Fruit fly (Drosophila melanogaster) whole organism, prepupa: ENCODE data around the gene CG31195.

Experiments
- Blimp-1 ChIP-seq: fragments of 200-800 bp; sonication (Bioruptor generic); optimal IDR thresholded peaks from 3 replicates; lab custom pipeline; 2017; ENCODE audit warnings: missing biosample characterization, missing genetic modification characterization, mild to moderate bottlenecking, moderate library complexity, missing genetic modification reagents
- CG10631 ChIP-seq: fragments of 200-800 bp; sonication (Bioruptor generic); optimal IDR thresholded peaks from 2 replicates; lab custom pipeline; 2016; ENCODE audit warnings: missing biosample characterization, missing genetic modification characterization
- CG10669 ChIP-seq: fragments of 200-800 bp; sonication (Bioruptor generic); optimal IDR thresholded peaks from 3 replicates; lab custom pipeline; 2018; ENCODE audit warnings: missing biosample characterization, mild to moderate bottlenecking, missing genetic modification characterization, moderate library complexity
- CG11294 ChIP-seq: fragments of 200-800 bp; sonication (Bioruptor generic); IDR thresholded peaks from 2 replicates; pipeline ENCODE4 v1.3.6; 2022; ENCODE audit warnings: missing biosample characterization, missing genetic modification characterization
- CG11762 ChIP-seq: fragments of 200-800 bp; sonication (Bioruptor generic); optimal IDR thresholded peaks from 3 replicates; lab custom pipeline; 2016; ENCODE audit warnings: missing biosample characterization, missing genetic modification characterization; ENCODE audit not compliant: insufficient read depth
- CG11902 ChIP-seq: fragments of 200-800 bp; sonication (Bioruptor generic); optimal IDR thresholded peaks from 3 replicates; lab custom pipeline; 2016; ENCODE audit warnings: missing biosample characterization, missing genetic modification characterization
- CG15336 ChIP-seq: fragments of 200-800 bp; sonication (Bioruptor generic); IDR thresholded peaks from 2 replicates; pipeline ENCODE4 v1.3.6; 2022; ENCODE audit warnings: missing biosample characterization, missing genetic modification characterization
- CG1621 ChIP-seq: fragments of 200-800 bp; sonication (Bioruptor generic); optimal IDR thresholded peaks from 3 replicates; lab custom pipeline; 2018; ENCODE audit warnings: missing biosample characterization, mild to moderate bottlenecking, missing genetic modification characterization
- CG16779 ChIP-seq: fragments of 200-800 bp; sonication (Bioruptor generic); optimal IDR thresholded peaks from 3 replicates; lab custom pipeline; 2017; ENCODE audit warnings: missing biosample characterization, mild to moderate bottlenecking, missing genetic modification characterization
- CG3032 ChIP-seq: fragments of 200-800 bp; optimal IDR thresholded peaks from 2 replicates; lab custom pipeline; 2019; ENCODE audit warnings: missing biosample characterization, mild to moderate bottlenecking, missing genetic modification characterization, moderate library complexity
- CG3919 ChIP-seq: fragments of 200-800 bp; sonication (Bioruptor generic); optimal IDR thresholded peaks from 3 replicates; lab custom pipeline; 2016; ENCODE audit warnings: missing biosample characterization, missing genetic modification characterization
- CG6163 ChIP-seq: fragments of 200-800 bp; sonication (Bioruptor generic); IDR thresholded peaks from 3 replicates; pipeline ENCODE4 v1.3.6; 2022; ENCODE audit warnings: missing biosample characterization, missing genetic modification characterization
- CG6276 ChIP-seq: fragments of 200-800 bp; sonication (Bioruptor generic); optimal IDR thresholded peaks from 2 replicates; lab custom pipeline; 2017; ENCODE audit warnings: missing biosample characterization, mild to moderate bottlenecking, missing genetic modification characterization
- CG6792 ChIP-seq: fragments of 200-800 bp; sonication (Bioruptor generic); optimal IDR thresholded peaks from 3 replicates; lab custom pipeline; 2016; ENCODE audit warnings: missing biosample characterization, missing genetic modification characterization
- CG6854 ChIP-seq: fragments of 200-800 bp; sonication (Bioruptor generic); optimal IDR thresholded peaks from 2 replicates; lab custom pipeline; 2017; ENCODE audit warnings: missing biosample characterization, mild to moderate bottlenecking, missing genetic modification characterization
- CG7368 ChIP-seq: fragments of 200-800 bp; sonication (Bioruptor generic); optimal IDR thresholded peaks from 3 replicates; lab custom pipeline; 2016; ENCODE audit warnings: missing biosample characterization, missing genetic modification characterization
- CG8119 ChIP-seq: fragments of 200-800 bp; sonication (Bioruptor generic); IDR thresholded peaks from 3 replicates; pipeline ENCODE4 v1.3.6; 2022; ENCODE audit warnings: missing biosample characterization, missing genetic modification characterization
- CG8632 ChIP-seq: fragments of 200-800 bp; sonication (Bioruptor generic); optimal IDR thresholded peaks from 3 replicates; lab custom pipeline; 2016; ENCODE audit warnings: missing biosample characterization, missing genetic modification characterization
- CG9139 ChIP-seq: fragments of 200-800 bp; sonication (Bioruptor generic); optimal IDR thresholded peaks from 3 replicates; lab custom pipeline; 2017; ENCODE audit warnings: missing biosample characterization, mild to moderate bottlenecking, missing genetic modification characterization
- Eip78C ChIP-seq: fragments of 200-800 bp; sonication (Bioruptor generic); peaks from one replicate; lab custom pipeline; 2016; ENCODE audit warnings: missing biosample characterization, missing genetic modification characterization
- Eip93F ChIP-seq: fragments of 200-800 bp; sonication (Bioruptor generic); optimal IDR thresholded peaks from 2 replicates; lab custom pipeline; 2016; ENCODE audit warnings: missing biosample characterization, mild to moderate bottlenecking, missing genetic modification characterization
- Ets21C ChIP-seq: fragments of 200-800 bp; sonication (Bioruptor generic); optimal IDR thresholded peaks from 3 replicates; lab custom pipeline; 2016; ENCODE audit warnings: missing biosample characterization, missing genetic modification characterization
- Gug ChIP-seq: fragments of 200-800 bp; sonication (Bioruptor generic); IDR thresholded peaks from 2 replicates; pipeline ENCODE4 v1.3.6; 2022; ENCODE audit warnings: missing biosample characterization, missing genetic modification characterization
- Hr38 ChIP-seq: sonication (Bioruptor generic); optimal IDR thresholded peaks from 2 replicates; lab custom pipeline; 2016; ENCODE audit warnings: missing biosample characterization, missing genetic modification characterization
- Hr39 ChIP-seq: fragments of 200-800 bp; sonication (Bioruptor generic); optimal IDR thresholded peaks from 2 replicates; lab custom pipeline; 2016; ENCODE audit warnings: missing biosample characterization, missing genetic modification characterization
- Smox ChIP-seq: fragments of 200-800 bp; sonication (Bioruptor generic); optimal IDR thresholded peaks from 3 replicates; lab custom pipeline; 2016; ENCODE audit warnings: missing biosample characterization, missing genetic modification characterization
- Sox102F ChIP-seq: fragments of 200-800 bp; sonication (Bioruptor generic); optimal IDR thresholded peaks from 2 replicates; lab custom pipeline; 2016; ENCODE audit warnings: missing biosample characterization, mild to moderate bottlenecking, missing genetic modification characterization
- Sox15 ChIP-seq: fragments of 200-800 bp; sonication (Bioruptor generic); optimal IDR thresholded peaks from 3 replicates; lab custom pipeline; 2016; ENCODE audit warnings: missing biosample characterization, missing genetic modification characterization
- achi ChIP-seq: fragments of 200-800 bp; sonication (Bioruptor generic); optimal IDR thresholded peaks from 3 replicates; lab custom pipeline; 2016; ENCODE audit warnings: missing biosample characterization, missing genetic modification characterization
- cyc ChIP-seq: fragments of 200-800 bp; sonication (Bioruptor generic); optimal IDR thresholded peaks from 3 replicates; lab custom pipeline; 2016; ENCODE audit warnings: missing biosample characterization, missing genetic modification characterization
- dsx ChIP-seq: fragments of 200-800 bp; optimal IDR thresholded peaks from 3 replicates; lab custom pipeline; 2019; ENCODE audit warnings: missing biosample characterization, mild to moderate bottlenecking, missing genetic modification characterization, moderate library complexity; ENCODE audit not compliant: poor library complexity, severe bottlenecking
- fd59A ChIP-seq: fragments of 200-800 bp; sonication (Bioruptor generic); optimal IDR thresholded peaks from 2 replicates; lab custom pipeline; 2017; ENCODE audit warnings: missing biosample characterization, mild to moderate bottlenecking, missing genetic modification characterization, missing genetic modification reagents
- fd85E ChIP-seq: fragments of 200-800 bp; sonication (Bioruptor generic); optimal IDR thresholded peaks from 3 replicates; lab custom pipeline; 2016; ENCODE audit warnings: missing biosample characterization, missing genetic modification characterization
- fkh ChIP-seq: fragments of 200-800 bp; sonication (Bioruptor generic); optimal IDR thresholded peaks from 3 replicates; lab custom pipeline; 2017; ENCODE audit warnings: missing biosample characterization, mild to moderate bottlenecking, missing genetic modification characterization, moderate library complexity
- lz ChIP-seq: fragments of 200-800 bp; sonication (Bioruptor generic); optimal IDR thresholded peaks from 3 replicates; lab custom pipeline; 2016; ENCODE audit warnings: missing biosample characterization, missing genetic modification characterization
- net ChIP-seq: fragments of 200-800 bp; sonication (Bioruptor generic); optimal IDR thresholded peaks from 3 replicates; lab custom pipeline; 2016; ENCODE audit warnings: missing biosample characterization, missing genetic modification characterization
- salr ChIP-seq, 2 experiments: fragments of 200-800 bp; sonication (Bioruptor generic); optimal IDR thresholded peaks; 3 replicates each; lab custom pipeline; 2016 to 2018; ENCODE audit warnings: missing biosample characterization in 2 of 2, missing genetic modification characterization in 2 of 2, mild to moderate bottlenecking in 1 of 2
- ss ChIP-seq, 2 experiments: fragments of 200-800 bp; sonication (Bioruptor generic); optimal IDR thresholded peaks; 2 replicates in 1 of 2; 3 replicates in 1 of 2; lab custom pipeline; 2017 to 2018; ENCODE audit warnings: mild to moderate bottlenecking in 2 of 2, missing biosample characterization in 2 of 2, missing genetic modification characterization in 2 of 2, moderate library complexity in 1 of 2
- svp ChIP-seq: fragments of 200-800 bp; sonication (Bioruptor generic); peaks from one replicate; lab custom pipeline; 2016; ENCODE audit warnings: missing biosample characterization, missing genetic modification characterization
- topi ChIP-seq: fragments of 200-800 bp; sonication (Bioruptor generic); optimal IDR thresholded peaks from 3 replicates; lab custom pipeline; 2016; ENCODE audit warnings: missing biosample characterization, missing genetic modification characterization
- vri ChIP-seq: fragments of 200-800 bp; sonication (Bioruptor generic); optimal IDR thresholded peaks from 3 replicates; lab custom pipeline; 2016; ENCODE audit warnings: missing biosample characterization, mild to moderate bottlenecking, missing genetic modification characterization

The CG31195 gene

dm6 chr3R:20773174-20773573, 11.0 kb upstream of the CG31195 start (continued):
- TF ChIP-seq Smox (GFP tag; lab: Kevin White, UChicago) (no peak), Eip78C (GFP tag; lab: Kevin White, UChicago) (peak; percentile 86), CG10669 (GFP tag; lab: Kevin White, UChicago) (peak; percentile 67), CG1621 (tag; lab: Kevin White, UChicago) (peak; percentile 43), CG6276 (no peak), CG3032 (tag; lab: Kevin White, UChicago) (peak; percentile 40), achi (GFP tag; lab: Kevin White, UChicago) (peak; percentile 45), ss (GFP tag; optimal IDR thresholded peaks at IDR 0.05; lab: Kevin White, UChicago) (peak; percentile 56 to 64), Ets21C (GFP tag; lab: Kevin White, UChicago) (no peak), Gug (GFP tag; lab: Robert Waterston, UW) (no peak), CG10631 (peak; percentile 46), CG11902 (GFP tag; lab: Kevin White, UChicago) (no peak), CG8632 (no peak), Sox102F (GFP tag; lab: Kevin White, UChicago) (peak; percentile 8), CG6854 (GFP tag; lab: Kevin White, UChicago) (no peak), CG11294 (GFP tag; lab: Robert Waterston, UW) (no peak), dsx (GFP tag; lab: Kevin White, UChicago) (peak; percentile 31), CG15336 (0 out of 2 replicates have a peak, but pooled peaks have one; percentile 35), fd59A (GFP tag; lab: Kevin White, UChicago) (peak; percentile 17), Eip93F (GFP tag; lab: Kevin White, UChicago) (no peak), Hr39 (GFP tag; lab: Kevin White, UChicago) (no peak), CG7368 (GFP tag; lab: Kevin White, UChicago) (peak; percentile 63), net (peak; percentile 6), Blimp-1 (no peak)

dm6 chr3R:20772543-20772942, 10.4 kb upstream of the CG31195 start, which contains the start of gene Takl1:
Takl1 (minus strand) TSS chr3R:20772601.
- TF ChIP-seq CG16779 (tag; lab: Kevin White, UChicago) (no peak), vri (peak; percentile 18)

DNA sequence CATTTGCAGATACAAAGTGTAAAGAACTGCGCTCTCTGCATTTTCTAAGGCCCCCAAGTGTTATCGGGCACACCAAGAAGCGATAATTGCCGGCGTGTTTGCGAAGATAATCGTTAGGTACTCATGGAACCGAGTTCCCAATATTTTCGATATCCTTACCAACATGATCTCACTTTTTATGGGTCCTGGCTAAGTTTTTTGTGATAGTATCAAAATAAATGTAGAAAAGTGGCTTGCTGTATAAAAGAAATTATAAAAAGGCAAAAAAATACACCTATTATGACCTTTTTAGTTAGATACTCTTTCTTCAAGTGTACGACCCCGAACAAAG, 4.0 kb upstream of the CG31195 start:
- no peak for TF ChIP-seq Blimp-1
- peak; percentile 63 for TF ChIP-seq Eip78C (GFP tag; lab: Kevin White, UChicago)
- TF ChIP-seq CG6854 (GFP tag; lab: Kevin White, UChicago) = no peak
- peak; percentile 93 for TF ChIP-seq svp (GFP tag; lab: Kevin White, UChicago)
- TF ChIP-seq Sox15 (GFP tag; lab: Kevin White, UChicago) = no peak
- peak; percentile 13 for TF ChIP-seq CG10631

DNA sequence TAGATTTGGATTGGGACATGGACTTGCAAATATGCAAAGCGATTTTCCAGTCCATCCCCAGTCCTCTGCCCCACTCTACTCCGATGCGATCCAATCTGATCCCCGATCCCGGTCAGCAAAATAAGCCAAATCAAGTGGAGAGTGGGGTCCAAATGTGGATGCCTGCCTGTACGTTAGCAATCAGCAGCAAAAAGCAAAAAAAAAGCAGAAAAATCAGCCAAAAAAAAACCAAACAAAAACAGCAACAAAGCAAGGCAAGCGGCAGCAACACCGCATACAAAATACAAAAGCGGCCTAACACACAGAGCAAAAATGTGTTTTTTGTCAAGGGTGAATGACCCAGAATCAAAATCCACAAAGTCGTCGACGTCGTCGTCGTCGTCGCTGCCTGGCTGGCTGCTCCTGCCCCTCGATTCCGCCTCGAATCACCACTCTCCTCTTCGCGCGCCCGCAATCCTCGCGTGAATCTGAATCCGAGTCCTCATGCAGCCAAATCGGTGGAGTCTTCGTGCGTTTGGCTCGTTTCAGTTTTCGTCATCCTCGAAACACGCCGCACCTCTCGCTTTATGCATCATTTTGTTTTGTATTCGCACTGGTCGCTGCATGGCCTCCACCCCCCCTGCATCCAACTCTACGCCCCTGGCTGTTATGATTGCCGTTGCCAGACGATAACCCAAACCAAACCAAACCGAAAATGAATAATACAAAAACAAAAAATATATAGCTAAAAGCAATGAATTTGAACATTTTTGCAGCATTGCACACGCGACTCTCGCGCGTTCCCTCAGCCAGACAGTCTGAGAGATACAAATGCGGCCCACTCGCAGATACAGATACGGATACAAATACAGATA, 3.4 kb upstream of the CG31195 start:
- TF ChIP-seq CG6163 (GFP tag; lab: Robert Waterston, UW) (no peak; the same call in 2 of the 3 replicates), CG10631 (no peak), Eip93F (GFP tag; lab: Kevin White, UChicago) (peak; percentile 31), fd85E (GFP tag; lab: Kevin White, UChicago) (no peak), dsx (GFP tag; lab: Kevin White, UChicago) (peak; percentile 84), CG3032 (tag; lab: Kevin White, UChicago) (no peak), lz (GFP tag; lab: Kevin White, UChicago) (peak; percentile 58), Hr38 (GFP tag; lab: Kevin White, UChicago) (no peak), Smox (GFP tag; lab: Kevin White, UChicago) (peak; percentile 45), CG6792 (GFP tag; lab: Kevin White, UChicago) (peak; percentile 41), CG11762 (GFP tag; lab: Kevin White, UChicago) (no peak), CG8119 (GFP tag; lab: Robert Waterston, UW) (peak; percentile 48), net (no peak), Gug (GFP tag; lab: Robert Waterston, UW) (no peak), cyc (GFP tag; lab: Kevin White, UChicago) (peak; percentile 59), CG9139 (GFP tag; lab: Kevin White, UChicago) (no peak), salr (GFP tag; optimal IDR thresholded peaks at IDR 0.05; lab: Kevin White, UChicago) (peak in 1 of 2 experiments; percentile 61), Hr39 (GFP tag; lab: Kevin White, UChicago) (peak; percentile 56), CG10669 (GFP tag; lab: Kevin White, UChicago) (no peak), CG16779 (tag; lab: Kevin White, UChicago) (peak; percentile 10), CG8632 (no peak), CG15336 (peak; percentile 33; the same call in 1 of the 2 replicates), svp (GFP tag; lab: Kevin White, UChicago) (peak; percentile 98), CG6276 (peak; percentile 87), CG7368 (GFP tag; lab: Kevin White, UChicago) (no peak), topi (GFP tag; lab: Kevin White, UChicago) (peak; percentile 41), CG3919 (GFP tag; lab: Kevin White, UChicago) (no peak), fkh (GFP tag; lab: Kevin White, UChicago) (no peak)
